Fruit fly (Drosophila melanogaster): ENCODE measurements around the gene CG5439.

DNA sequence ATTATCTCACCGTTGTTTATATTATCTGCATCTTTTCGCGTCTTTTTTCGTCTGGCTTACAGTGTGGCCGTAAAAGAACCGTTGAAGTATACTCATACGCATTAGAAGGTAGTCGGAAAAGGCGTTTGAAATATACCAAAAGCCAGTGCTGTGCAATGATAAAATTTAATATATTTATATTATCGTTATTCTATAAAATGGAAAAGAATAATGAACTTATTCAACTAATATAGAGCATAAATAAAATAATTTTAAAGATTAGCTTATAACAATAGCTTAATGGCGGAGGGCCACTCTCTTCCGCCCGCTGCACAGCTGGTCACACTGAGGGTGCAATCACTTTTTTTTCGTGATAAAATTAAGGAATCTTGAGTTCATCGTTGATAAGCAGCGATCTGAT lies 14.9 kb downstream of the CG5439 start, which contains the start of the genes CG16974 and Edem2:
- TF ChIP-seq Dll (optimal IDR thresholded peaks at IDR 0.05) (no peak), usp (GFP tag; optimal IDR thresholded peaks at IDR 0.05) (no peak), psq (optimal IDR thresholded peaks at IDR 0.05) (no peak), pan (optimal IDR thresholded peaks at IDR 0.05) (no peak), CG8478 (optimal IDR thresholded peaks at IDR 0.05) (no peak), EcR (GFP tag; optimal IDR thresholded peaks at IDR 0.05) (no peak)

Data from whole organism.